Worm (Caenorhabditis elegans) whole organism, L1 larva: Measurements from ENCODE around the gene srbc-37.

Experiments used
- C04F5.9 ChIP-seq: sonication (generic microtip); optimal IDR thresholded peaks from 2 replicates; lab custom pipeline; 2016; ENCODE audit warnings: missing genetic modification characterization, missing compliant biosample characterization
- C16A3.4 ChIP-seq: fragments of 150-350 bp; optimal IDR thresholded peaks from 2 replicates; lab custom pipeline; 2014; ENCODE audit warnings: missing biosample characterization, missing genetic modification characterization
- F16B12.6 ChIP-seq: fragments of 150-350 bp; optimal IDR thresholded peaks from 2 replicates; lab custom pipeline; 2014; ENCODE audit warnings: missing biosample characterization, missing genetic modification characterization
- aly-2 ChIP-seq: fragments of 150-350 bp; optimal IDR thresholded peaks from 2 replicates; lab custom pipeline; 2014; ENCODE audit warnings: missing biosample characterization, missing genetic modification characterization
- ama-1 ChIP-seq: fragments of 150-350 bp; optimal IDR thresholded peaks from 2 replicates; lab custom pipeline; 2014
- blmp-1 ChIP-seq: fragments of 150-350 bp; optimal IDR thresholded peaks from 2 replicates; lab custom pipeline; 2014; ENCODE audit warnings: missing biosample characterization, missing genetic modification characterization
- ceh-88 ChIP-seq: fragments of 200-800 bp; sonication (Bioruptor generic); IDR thresholded peaks from 2 replicates; pipeline ENCODE4 v1.3.6; 2022; ENCODE audit warnings: missing genetic modification characterization, missing compliant biosample characterization
- dsc-1 ChIP-seq: sonication (generic microtip); optimal IDR thresholded peaks from 2 replicates; lab custom pipeline; 2016; ENCODE audit warnings: mild to moderate bottlenecking, missing genetic modification characterization, missing compliant biosample characterization
- efl-1 ChIP-seq, 4 experiments: fragments of 150-350 bp; optimal IDR thresholded peaks in 3 of 4; peaks in 1 of 4; 1 replicate in 1 of 4; 2 replicates in 3 of 4; lab custom pipeline; 2014; ENCODE audit warnings: missing biosample characterization in 2 of 4, missing genetic modification characterization in 2 of 4, missing genetic modification reagents in 2 of 4
- egl-27 ChIP-seq, 2 experiments: fragments of 150-350 bp in 1 of 2; sonication (generic microtip); optimal IDR thresholded peaks; 3 replicates each; lab custom pipeline; 2017 to 2018; ENCODE audit warnings: missing biosample characterization in 2 of 2, missing genetic modification characterization in 2 of 2, missing genetic modification reagents in 2 of 2
- elt-2 ChIP-seq: sonication (generic microtip); optimal IDR thresholded peaks from 2 replicates; lab custom pipeline; 2016; ENCODE audit warnings: missing genetic modification characterization, mild to moderate bottlenecking, inconsistent platforms, missing compliant biosample characterization, missing genetic modification reagents
- elt-3 ChIP-seq, 6 experiments: fragments of 150-350 bp in 1 of 6; sonication (generic microtip); optimal IDR thresholded peaks; 2 replicates each; lab custom pipeline; 2017 to 2018; ENCODE audit warnings: missing biosample characterization in 6 of 6, missing genetic modification characterization in 6 of 6, inconsistent platforms in 1 of 6
- ets-5 ChIP-seq: fragments of 200-800 bp; sonication (Bioruptor generic); IDR thresholded peaks from 2 replicates; pipeline ENCODE4 v1.3.6; 2022; ENCODE audit warnings: missing genetic modification characterization, missing compliant biosample characterization
- fos-1 ChIP-seq: fragments of 150-350 bp; optimal IDR thresholded peaks from 2 replicates; lab custom pipeline; 2014; ENCODE audit warnings: missing biosample characterization, missing genetic modification characterization
- grh-1 ChIP-seq: fragments of 200-800 bp; sonication (Bioruptor generic); IDR thresholded peaks from 2 replicates; pipeline ENCODE4 v1.3.6; 2022; ENCODE audit warnings: missing genetic modification reagents, missing genetic modification characterization, missing compliant biosample characterization
- isw-1 ChIP-seq: fragments of 200-800 bp; sonication (Bioruptor generic); IDR thresholded peaks from 2 replicates; pipeline ENCODE4 v1.3.6; 2022; ENCODE audit warnings: missing genetic modification characterization, missing compliant biosample characterization
- lin-14 ChIP-seq: fragments of 200-800 bp; sonication (Bioruptor generic); optimal IDR thresholded peaks from 2 replicates; lab custom pipeline; 2018; ENCODE audit warnings: mild to moderate bottlenecking, missing genetic modification characterization, moderate library complexity, missing compliant biosample characterization
- lin-15B ChIP-seq: fragments of 150-350 bp; sonication (generic microtip); optimal IDR thresholded peaks from 3 replicates; lab custom pipeline; 2014; ENCODE audit warnings: missing biosample characterization, missing genetic modification characterization
- lin-35 ChIP-seq, 2 experiments: fragments of 150-350 bp; optimal IDR thresholded peaks; 2 replicates each; lab custom pipeline; 2014; ENCODE audit warnings: missing biosample characterization in 2 of 2, missing genetic modification characterization in 2 of 2, missing genetic modification reagents in 2 of 2
- lir-3 ChIP-seq: sonication (generic microtip); optimal IDR thresholded peaks from 2 replicates; lab custom pipeline; 2016; ENCODE audit warnings: mild to moderate bottlenecking, missing genetic modification characterization, moderate library complexity, missing compliant biosample characterization; ENCODE audit not compliant: poor library complexity
- lsy-2 ChIP-seq, 2 experiments: fragments of 150-350 bp; optimal IDR thresholded peaks; 2 replicates each; lab custom pipeline; 2014; ENCODE audit warnings: missing biosample characterization in 2 of 2, missing genetic modification characterization in 2 of 2
- mef-2 ChIP-seq: fragments of 150-350 bp; optimal IDR thresholded peaks from 2 replicates; lab custom pipeline; 2014; ENCODE audit warnings: missing biosample characterization, missing genetic modification characterization
- nhr-19 ChIP-seq: fragments of 200-800 bp; sonication (Bioruptor generic); conservative IDR thresholded peaks from 2 replicates; pipeline ENCODE4 v1.3.6; 2022; ENCODE audit warnings: missing genetic modification characterization, missing compliant biosample characterization
- nhr-47 ChIP-seq: sonication (generic microtip); optimal IDR thresholded peaks from 2 replicates; lab custom pipeline; 2016; ENCODE audit warnings: mild to moderate bottlenecking, missing genetic modification characterization, moderate library complexity, missing compliant biosample characterization
- nhr-71 ChIP-seq: sonication (generic microtip); optimal IDR thresholded peaks from 2 replicates; lab custom pipeline; 2016; ENCODE audit warnings: mild to moderate bottlenecking, missing genetic modification characterization, moderate library complexity, missing compliant biosample characterization
- nhr-85 ChIP-seq: sonication (generic microtip); peaks from one replicate; lab custom pipeline; 2016; ENCODE audit warnings: missing genetic modification characterization, inconsistent platforms, missing compliant biosample characterization
- nhr-90 ChIP-seq: sonication (generic microtip); optimal IDR thresholded peaks from 2 replicates; lab custom pipeline; 2016; ENCODE audit warnings: mild to moderate bottlenecking, missing genetic modification characterization, missing compliant biosample characterization; ENCODE audit not compliant: poor library complexity
- pag-3 ChIP-seq: sonication (generic microtip); optimal IDR thresholded peaks from 2 replicates; lab custom pipeline; 2017; ENCODE audit warnings: missing genetic modification characterization, mild to moderate bottlenecking, missing compliant biosample characterization, antibody characterized with exemption, borderline replicate concordance; ENCODE audit not compliant: insufficient read depth
- pqm-1 ChIP-seq: sonication (generic microtip); optimal IDR thresholded peaks from 3 replicates; lab custom pipeline; 2017; ENCODE audit warnings: missing biosample characterization, missing genetic modification characterization
- rnt-1 ChIP-seq: sonication (generic microtip); optimal IDR thresholded peaks from 2 replicates; lab custom pipeline; 2016; ENCODE audit warnings: mild to moderate bottlenecking, missing genetic modification characterization, moderate library complexity, missing compliant biosample characterization
- snu-23 ChIP-seq: sonication (generic microtip); optimal IDR thresholded peaks from 2 replicates; lab custom pipeline; 2016; ENCODE audit warnings: missing genetic modification characterization, missing compliant biosample characterization
- sptf-1 ChIP-seq: fragments of 150-350 bp; optimal IDR thresholded peaks from 2 replicates; lab custom pipeline; 2014; ENCODE audit warnings: missing biosample characterization, missing genetic modification characterization
- sup-37 ChIP-seq: fragments of 200-800 bp; sonication (Bioruptor generic); optimal IDR thresholded peaks from 2 replicates; lab custom pipeline; 2018; ENCODE audit warnings: mild to moderate bottlenecking, missing genetic modification characterization, missing compliant biosample characterization
- tbx-2 ChIP-seq: sonication (generic microtip); optimal IDR thresholded peaks from 2 replicates; lab custom pipeline; 2016; ENCODE audit warnings: missing genetic modification characterization, missing compliant biosample characterization
- unc-30 ChIP-seq: sonication (generic microtip); optimal IDR thresholded peaks from 2 replicates; lab custom pipeline; 2017; ENCODE audit warnings: missing biosample characterization, missing genetic modification characterization
- unc-86 ChIP-seq: sonication (generic microtip); optimal IDR thresholded peaks from 2 replicates; lab custom pipeline; 2016; ENCODE audit warnings: missing genetic modification characterization, missing compliant biosample characterization
- unc-98 ChIP-seq: fragments of 200-800 bp; sonication (Bioruptor generic); IDR thresholded peaks from 2 replicates; pipeline ENCODE4 v1.3.6; 2022; ENCODE audit warnings: missing genetic modification characterization, missing compliant biosample characterization
- vab-15 ChIP-seq: sonication (generic microtip); optimal IDR thresholded peaks from 2 replicates; lab custom pipeline; 2017; ENCODE audit warnings: missing genotype, mild to moderate bottlenecking, missing genetic modification characterization, missing compliant biosample characterization
- zip-4 ChIP-seq: fragments of 200-800 bp; sonication (Bioruptor generic); optimal IDR thresholded peaks from 2 replicates; lab custom pipeline; 2018; ENCODE audit warnings: mild to moderate bottlenecking, missing genetic modification characterization, moderate library complexity, missing compliant biosample characterization
- ztf-4 ChIP-seq: fragments of 150-350 bp; optimal IDR thresholded peaks from 2 replicates; lab custom pipeline; 2014; ENCODE audit warnings: missing biosample characterization, missing genetic modification characterization

The srbc-37 gene

ce11 chrV:723895-724352 is 21.6 kb downstream of the srbc-37 start, which contains the start of gene fbxb-72 (continued):
- TF ChIP-seq lin-35 (GFP tag; optimal IDR thresholded peaks at IDR 0.05; lab: Kevin White, UChicago) (peak in 1 of 2 experiments; percentile 85), tbx-2 (tag; lab: Kevin White, UChicago) (peak; percentile 69), ceh-88 (GFP tag; lab: Robert Waterston, UW) (peak; percentile 38; the same call in 1 of the 2 replicates), unc-98 (GFP tag; lab: Robert Waterston, UW) (no peak), elt-3 (tag; optimal IDR thresholded peaks at IDR 0.05; lab: Kevin White, UChicago) (peak in 2 of 6 experiments; percentile 12 to 20), nhr-19 (GFP tag; lab: Robert Waterston, UW) (peak; percentile 70), pag-3 (tag; lab: Kevin White, UChicago) (no peak), nhr-47 (tag; lab: Kevin White, UChicago) (peak; percentile 68), unc-86 (tag; lab: Kevin White, UChicago) (no peak), pqm-1 (tag; lab: Kevin White, UChicago) (no peak), lin-14 (peak; percentile 71), rnt-1 (tag; lab: Kevin White, UChicago) (peak; percentile 53), lsy-2 (tag; optimal IDR thresholded peaks at IDR 0.05; lab: Kevin White, UChicago) (peak; percentile 51 to 58), nhr-71 (tag; lab: Kevin White, UChicago) (peak; percentile 84)

- TF ChIP-seq fos-1 (tag; lab: Kevin White, UChicago): no peak
- no peak for TF ChIP-seq efl-1 (optimal IDR thresholded peaks at IDR 0.05; lab: Kevin White, UChicago)
- TF ChIP-seq efl-1 (GFP tag; optimal IDR thresholded peaks at IDR 0.05 in 1 of 2; lab: Kevin White, UChicago): peak in 1 of 2 experiments; percentile 93
- TF ChIP-seq mef-2 (tag; lab: Kevin White, UChicago): no peak
- TF ChIP-seq aly-2 (tag; lab: Kevin White, UChicago): peak; percentile 97
- TF ChIP-seq nhr-85 (tag; lab: Kevin White, UChicago): no peak
- peak; percentile 56 for TF ChIP-seq nhr-90 (tag; lab: Kevin White, UChicago)
- TF ChIP-seq rnt-1 (tag; lab: Kevin White, UChicago): peak; percentile 9
- no peak for TF ChIP-seq dsc-1 (tag; lab: Kevin White, UChicago)
- TF ChIP-seq C16A3.4 (tag; lab: Kevin White, UChicago): no peak
- no peak for TF ChIP-seq isw-1
- no peak for TF ChIP-seq unc-30 (tag; lab: Kevin White, UChicago)
- no peak for TF ChIP-seq ztf-4
- TF ChIP-seq blmp-1 (tag; lab: Kevin White, UChicago): no peak
- TF ChIP-seq ama-1 (lab: Kevin White, UChicago): peak; percentile 60
- no peak for TF ChIP-seq F16B12.6
- peak; percentile 10 for TF ChIP-seq lir-3 (tag; lab: Kevin White, UChicago)
- TF ChIP-seq elt-2 (tag; lab: Kevin White, UChicago): peak; percentile 8
- no peak for TF ChIP-seq nhr-19 (GFP tag; lab: Robert Waterston, UW)
- no peak for TF ChIP-seq ets-5 (GFP tag; lab: Robert Waterston, UW)
- no peak for TF ChIP-seq lin-15B (tag; lab: Kevin White, UChicago)
- TF ChIP-seq grh-1 (GFP tag; lab: Robert Waterston, UW): no peak
Observed at ce11 chrV:724470-724890, 22.1 kb downstream of the srbc-37 start.

ce11 chrV:724946-725806 is 22.8 kb downstream of the srbc-37 start:
- TF ChIP-seq egl-27 (tag; optimal IDR thresholded peaks at IDR 0.05; lab: Kevin White, UChicago): no peak
- peak; percentile 34 for TF ChIP-seq aly-2 (tag; lab: Kevin White, UChicago)
- TF ChIP-seq vab-15 (tag; lab: Kevin White, UChicago): no peak
- TF ChIP-seq C04F5.9 (tag; lab: Kevin White, UChicago): peak; percentile 31
- no peak for TF ChIP-seq efl-1 (optimal IDR thresholded peaks at IDR 0.05; lab: Kevin White, UChicago)
- peak in 1 of 2 experiments; percentile 84 for TF ChIP-seq efl-1 (GFP tag; optimal IDR thresholded peaks at IDR 0.05 in 1 of 2; lab: Kevin White, UChicago)
- TF ChIP-seq nhr-85 (tag; lab: Kevin White, UChicago): peak; percentile 49
- TF ChIP-seq snu-23 (GFP tag; lab: Kevin White, UChicago): peak; percentile 27
- TF ChIP-seq nhr-90 (tag; lab: Kevin White, UChicago): no peak
- no peak for TF ChIP-seq zip-4 (GFP tag; lab: Kevin White, UChicago)
- no peak for TF ChIP-seq lin-14
- TF ChIP-seq nhr-47 (tag; lab: Kevin White, UChicago): no peak
- TF ChIP-seq sptf-1 (tag; lab: Kevin White, UChicago): no peak
- no peak for TF ChIP-seq lir-3 (tag; lab: Kevin White, UChicago)
- no peak for TF ChIP-seq dsc-1 (tag; lab: Kevin White, UChicago)
- peak; percentile 32 for TF ChIP-seq C16A3.4 (tag; lab: Kevin White, UChicago)
- TF ChIP-seq sup-37 (GFP tag; lab: Kevin White, UChicago): peak; percentile 5
- TF ChIP-seq ama-1 (lab: Kevin White, UChicago): peak; percentile 92
- TF ChIP-seq isw-1: no peak
- TF ChIP-seq, all 84 proteins: peak for 8
